Worm (Caenorhabditis elegans) whole organism, L4/young adult: ENCODE data around the gene fat-7.

Experiments used
- W03F9.2 ChIP-seq: fragments of 150-350 bp; optimal IDR thresholded peaks from 2 replicates; lab custom pipeline; 2014; ENCODE audit warnings: missing biosample characterization, missing genetic modification characterization
- him-1 ChIP-seq: sonication (generic microtip); optimal IDR thresholded peaks from 2 replicates; lab custom pipeline; 2016; ENCODE audit warnings: missing genotype, missing genetic modification reagents, missing genetic modification characterization, missing compliant biosample characterization

DNA sequence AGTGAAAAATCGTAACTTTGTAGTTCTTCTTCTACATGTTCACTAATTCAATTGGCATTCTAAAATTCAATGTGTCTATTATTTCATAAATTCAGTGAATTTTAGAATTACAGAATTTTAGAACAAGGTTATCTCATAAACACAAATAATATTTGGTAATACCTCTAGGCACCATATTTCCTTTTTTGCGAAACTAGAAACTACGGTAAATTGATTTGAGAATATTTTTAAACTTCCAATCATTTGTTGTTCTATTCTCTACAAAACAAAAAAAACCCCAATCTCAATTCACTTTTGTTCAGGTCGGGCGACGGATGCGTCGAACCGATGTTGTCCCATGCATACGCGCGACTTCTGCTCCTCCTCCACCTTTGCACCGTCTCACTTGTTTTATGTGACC lies 47.0 kb upstream of the fat-7 start, which contains the start of gene F09G2.1:
- TF ChIP-seq him-1 (tag; lab: Kevin White, UChicago) (no peak), W03F9.2 (tag; lab: Kevin White, UChicago) (no peak)
